Fruit fly (Drosophila melanogaster) whole organism, embryonic: ENCODE measurements around the gene CG6726.
A peak's percentile ranks its signal among the peaks of the same experiment; 100 is the strongest.

Source experiments
- ATbp ChIP-seq: fragments of 200-800 bp; sonication (Bioruptor generic); optimal IDR thresholded peaks from 2 replicates; lab custom pipeline; 2017; ENCODE audit warnings: missing biosample characterization, mild to moderate bottlenecking, missing genetic modification characterization, missing genetic modification reagents
- Adf1 ChIP-seq: fragments of 200-800 bp; sonication (Bioruptor generic); IDR thresholded peaks from 2 replicates; pipeline ENCODE4 v1.3.6; 2022; ENCODE audit warnings: missing biosample characterization, missing genetic modification characterization
- Antp ChIP-seq: fragments of 200-800 bp; sonication (Bioruptor generic); optimal IDR thresholded peaks from 3 replicates; lab custom pipeline; 2016; ENCODE audit warnings: missing biosample characterization, missing genetic modification characterization
- Bgb ChIP-seq: fragments of 200-800 bp; sonication (Bioruptor generic); IDR thresholded peaks from 2 replicates; pipeline ENCODE4 v1.3.6; 2022; ENCODE audit warnings: missing biosample characterization, missing genetic modification characterization; ENCODE audit not compliant: partially characterized antibody
- CG10321 ChIP-seq: fragments of 200-800 bp; sonication (Bioruptor generic); IDR thresholded peaks from 2 replicates; pipeline ENCODE4 v1.3.6; 2022; ENCODE audit warnings: missing biosample characterization, missing genetic modification characterization
- CG10654 ChIP-seq: fragments of 200-800 bp; sonication (Bioruptor generic); optimal IDR thresholded peaks from 2 replicates; lab custom pipeline; 2016; ENCODE audit warnings: missing biosample characterization, missing genetic modification characterization
- CG12236 ChIP-seq: fragments of 200-800 bp; sonication (Bioruptor generic); optimal IDR thresholded peaks from 2 replicates; lab custom pipeline; 2016; ENCODE audit warnings: missing biosample characterization, missing genetic modification characterization
- CG12744 ChIP-seq: fragments of 200-800 bp; sonication (Bioruptor generic); optimal IDR thresholded peaks from 2 replicates; lab custom pipeline; 2016; ENCODE audit warnings: missing biosample characterization, missing genetic modification characterization
- CG13287 ChIP-seq: fragments of 200-800 bp; sonication (Bioruptor generic); IDR thresholded peaks from 2 replicates; pipeline ENCODE4 v1.3.6; 2022; ENCODE audit warnings: missing biosample characterization, missing genetic modification characterization; ENCODE audit not compliant: partially characterized antibody
- CG15011 ChIP-seq: fragments of 200-800 bp; sonication (Bioruptor generic); optimal IDR thresholded peaks from 3 replicates; lab custom pipeline; 2018; ENCODE audit warnings: missing biosample characterization, mild to moderate bottlenecking, missing genetic modification characterization
- CG15479 ChIP-seq: fragments of 200-800 bp; sonication (Bioruptor generic); optimal IDR thresholded peaks from 3 replicates; lab custom pipeline; 2019; ENCODE audit warnings: missing biosample characterization, mild to moderate bottlenecking, missing genetic modification characterization, moderate library complexity
- CG1647 ChIP-seq: fragments of 200-800 bp; sonication (Bioruptor generic); optimal IDR thresholded peaks from 3 replicates; lab custom pipeline; 2016; ENCODE audit warnings: missing biosample characterization, missing genetic modification characterization
- CG17802 ChIP-seq: fragments of 200-800 bp; sonication (Bioruptor generic); optimal IDR thresholded peaks from 2 replicates; lab custom pipeline; 2018; ENCODE audit warnings: missing biosample characterization, mild to moderate bottlenecking, missing genetic modification characterization, moderate library complexity
- CG5180 ChIP-seq: fragments of 200-800 bp; sonication (Bioruptor generic); optimal IDR thresholded peaks from 3 replicates; lab custom pipeline; 2017; ENCODE audit warnings: missing biosample characterization, missing genetic modification characterization, mild to moderate bottlenecking, moderate library complexity, missing genetic modification reagents
- CG6175 ChIP-seq: fragments of 200-800 bp; sonication (Bioruptor generic); IDR thresholded peaks from 3 replicates; pipeline ENCODE4 v1.3.6; 2022; ENCODE audit warnings: missing biosample characterization, missing genetic modification characterization
- CG6683 ChIP-seq: fragments of 200-800 bp; sonication (Bioruptor generic); optimal IDR thresholded peaks from 2 replicates; lab custom pipeline; 2017; ENCODE audit warnings: missing biosample characterization, mild to moderate bottlenecking, missing genetic modification characterization, missing genetic modification reagents
- CG6854 ChIP-seq: fragments of 200-800 bp; sonication (Bioruptor generic); optimal IDR thresholded peaks from 3 replicates; lab custom pipeline; 2017; ENCODE audit warnings: missing biosample characterization, mild to moderate bottlenecking, missing genetic modification characterization
- Camta ChIP-seq: fragments of 200-800 bp; sonication (Bioruptor generic); optimal IDR thresholded peaks from 2 replicates; lab custom pipeline; 2016; ENCODE audit warnings: missing biosample characterization, missing genetic modification characterization
- CoRest ChIP-seq: fragments of 200-800 bp; sonication (Bioruptor generic); optimal IDR thresholded peaks from 3 replicates; lab custom pipeline; 2018; ENCODE audit warnings: missing biosample characterization, mild to moderate bottlenecking, missing genetic modification characterization, moderate library complexity
- D ChIP-seq, 2 experiments: fragments of 200-800 bp in 1 of 2; fragments of >200 bp in 1 of 2; sonication (Bioruptor generic) in 1 of 2; optimal IDR thresholded peaks; 2 replicates in 1 of 2; 3 replicates in 1 of 2; lab custom pipeline; 2017; ENCODE audit warnings: mild to moderate bottlenecking in 1 of 2, missing biosample characterization in 1 of 2, missing genetic modification characterization in 1 of 2, missing genetic modification reagents in 1 of 2
- Deaf1 ChIP-seq: fragments of 200-800 bp; optimal IDR thresholded peaks from 3 replicates; lab custom pipeline; 2019; ENCODE audit warnings: missing biosample characterization, mild to moderate bottlenecking, missing genetic modification characterization, moderate library complexity
- Elba2 ChIP-seq: fragments of 200-800 bp; sonication (Bioruptor generic); optimal IDR thresholded peaks from 3 replicates; lab custom pipeline; 2016; ENCODE audit warnings: missing biosample characterization, missing genetic modification characterization
- MBD-R2 ChIP-seq: fragments of 200-800 bp; sonication (Bioruptor generic); IDR thresholded peaks from 2 replicates; pipeline ENCODE4 v1.3.6; 2022; ENCODE audit warnings: missing biosample characterization, missing genetic modification characterization
- Nf-YB ChIP-seq: fragments of 200-800 bp; sonication (Bioruptor generic); optimal IDR thresholded peaks from 3 replicates; lab custom pipeline; 2019; ENCODE audit warnings: missing biosample characterization, mild to moderate bottlenecking, missing genetic modification characterization, moderate library complexity
- Nf-YC ChIP-seq: fragments of 200-800 bp; optimal IDR thresholded peaks from 3 replicates; lab custom pipeline; 2019; ENCODE audit warnings: missing biosample characterization, mild to moderate bottlenecking, missing genetic modification characterization, moderate library complexity
- Sin3A ChIP-seq: fragments of >200 bp; optimal IDR thresholded peaks from 2 replicates; lab custom pipeline; 2018
- TFAM ChIP-seq: fragments of 200-800 bp; sonication (Bioruptor generic); optimal IDR thresholded peaks from 2 replicates; lab custom pipeline; 2017; ENCODE audit warnings: missing biosample characterization, missing genetic modification characterization, inconsistent platforms
- ara ChIP-seq: fragments of 200-800 bp; sonication (Bioruptor generic); IDR thresholded peaks from 2 replicates; pipeline ENCODE4 v1.3.6; 2022; ENCODE audit warnings: missing biosample characterization, missing genetic modification characterization
- ase ChIP-seq: fragments of 200-800 bp; sonication (Bioruptor generic); IDR thresholded peaks from 3 replicates; pipeline ENCODE4 v1.3.6; 2022; ENCODE audit warnings: missing biosample characterization, missing genetic modification characterization
- bbx ChIP-seq: fragments of 200-800 bp; sonication (Bioruptor generic); IDR thresholded peaks from 2 replicates; pipeline ENCODE4 v1.3.6; 2022; ENCODE audit warnings: missing biosample characterization, missing genetic modification characterization; ENCODE audit not compliant: partially characterized antibody
- bowl ChIP-seq: fragments of 200-800 bp; sonication (Bioruptor generic); IDR thresholded peaks from 2 replicates; pipeline ENCODE4 v1.3.6; 2022; ENCODE audit warnings: missing biosample characterization, missing genetic modification characterization
- crc ChIP-seq: fragments of 200-800 bp; sonication (Bioruptor generic); optimal IDR thresholded peaks from 2 replicates; lab custom pipeline; 2016; ENCODE audit warnings: missing biosample characterization, missing genetic modification characterization
- dimm ChIP-seq: fragments of 200-800 bp; sonication (Bioruptor generic); IDR thresholded peaks from 2 replicates; pipeline ENCODE4 v1.3.6; 2022; ENCODE audit warnings: missing biosample characterization, missing genetic modification characterization
- ftz-f1 ChIP-seq: fragments of 200-800 bp; sonication (Bioruptor generic); optimal IDR thresholded peaks from 2 replicates; lab custom pipeline; 2016; ENCODE audit warnings: missing biosample characterization, missing genetic modification characterization
- gcm ChIP-seq: fragments of 200-800 bp; sonication (Bioruptor generic); optimal IDR thresholded peaks from 2 replicates; lab custom pipeline; 2019; ENCODE audit warnings: missing biosample characterization, mild to moderate bottlenecking, missing genetic modification characterization, moderate library complexity
- gsb-n ChIP-seq: fragments of 200-800 bp; sonication (Bioruptor generic); optimal IDR thresholded peaks from 3 replicates; lab custom pipeline; 2018; ENCODE audit warnings: missing biosample characterization, mild to moderate bottlenecking, missing genetic modification characterization
- insv ChIP-seq, 2 experiments: fragments of 200-800 bp; sonication (Bioruptor generic); optimal IDR thresholded peaks; 3 replicates each; lab custom pipeline; 2016 to 2018; ENCODE audit warnings: missing biosample characterization in 2 of 2, missing genetic modification characterization in 2 of 2
- kni ChIP-seq: fragments of 200-800 bp; sonication (Bioruptor generic); optimal IDR thresholded peaks from 3 replicates; lab custom pipeline; 2017; ENCODE audit warnings: mild to moderate bottlenecking, missing biosample characterization, missing genetic modification reagents, missing genetic modification characterization
- oc ChIP-seq: fragments of 200-800 bp; sonication (Bioruptor generic); optimal IDR thresholded peaks from 2 replicates; lab custom pipeline; 2018; ENCODE audit warnings: missing biosample characterization, mild to moderate bottlenecking, missing genetic modification characterization, moderate library complexity
- pros ChIP-seq: fragments of 200-800 bp; sonication (Bioruptor generic); optimal IDR thresholded peaks from 3 replicates; lab custom pipeline; 2019; ENCODE audit warnings: missing biosample characterization, mild to moderate bottlenecking, missing genetic modification characterization, moderate library complexity
- rib ChIP-seq: fragments of 200-800 bp; sonication (Bioruptor generic); IDR thresholded peaks from 2 replicates; pipeline ENCODE4 v1.3.6; 2022; ENCODE audit warnings: missing biosample characterization, missing genetic modification characterization
- sd ChIP-seq: fragments of 200-800 bp; sonication (Bioruptor generic); optimal IDR thresholded peaks from 3 replicates; lab custom pipeline; 2018; ENCODE audit warnings: missing biosample characterization, mild to moderate bottlenecking, missing genetic modification characterization, moderate library complexity
- slbo ChIP-seq: fragments of 200-800 bp; sonication (Bioruptor generic); IDR thresholded peaks from 2 replicates; pipeline ENCODE4 v1.3.6; 2022; ENCODE audit warnings: missing biosample characterization, missing genetic modification characterization
- tll ChIP-seq, 2 experiments: fragments of 200-800 bp in 1 of 2; fragments of >200 bp in 1 of 2; sonication (Bioruptor generic) in 1 of 2; optimal IDR thresholded peaks; 2 replicates each; lab custom pipeline; 2017 to 2019; ENCODE audit warnings: missing biosample characterization in 2 of 2, missing genetic modification characterization in 2 of 2, mild to moderate bottlenecking in 1 of 2, moderate library complexity in 1 of 2
- tup ChIP-seq: fragments of 200-800 bp; sonication (Bioruptor generic); optimal IDR thresholded peaks from 2 replicates; lab custom pipeline; 2016; ENCODE audit warnings: missing biosample characterization, mild to moderate bottlenecking, missing genetic modification characterization, moderate library complexity
- twi ChIP-seq: fragments of 200-800 bp; optimal IDR thresholded peaks from 2 replicates; lab custom pipeline; 2019; ENCODE audit warnings: missing biosample characterization, mild to moderate bottlenecking, missing genetic modification characterization, moderate library complexity
- vnd ChIP-seq: fragments of 200-800 bp; sonication (Bioruptor generic); IDR thresholded peaks from 3 replicates; pipeline ENCODE4 v1.3.6; 2022; ENCODE audit warnings: missing biosample characterization, missing genetic modification characterization; ENCODE audit not compliant: partially characterized antibody
- z ChIP-seq: fragments of 200-800 bp; sonication (Bioruptor generic); IDR thresholded peaks from 3 replicates; pipeline ENCODE4 v1.3.6; 2022; ENCODE audit warnings: missing biosample characterization, missing genetic modification characterization

Gene CG6726

DNA sequence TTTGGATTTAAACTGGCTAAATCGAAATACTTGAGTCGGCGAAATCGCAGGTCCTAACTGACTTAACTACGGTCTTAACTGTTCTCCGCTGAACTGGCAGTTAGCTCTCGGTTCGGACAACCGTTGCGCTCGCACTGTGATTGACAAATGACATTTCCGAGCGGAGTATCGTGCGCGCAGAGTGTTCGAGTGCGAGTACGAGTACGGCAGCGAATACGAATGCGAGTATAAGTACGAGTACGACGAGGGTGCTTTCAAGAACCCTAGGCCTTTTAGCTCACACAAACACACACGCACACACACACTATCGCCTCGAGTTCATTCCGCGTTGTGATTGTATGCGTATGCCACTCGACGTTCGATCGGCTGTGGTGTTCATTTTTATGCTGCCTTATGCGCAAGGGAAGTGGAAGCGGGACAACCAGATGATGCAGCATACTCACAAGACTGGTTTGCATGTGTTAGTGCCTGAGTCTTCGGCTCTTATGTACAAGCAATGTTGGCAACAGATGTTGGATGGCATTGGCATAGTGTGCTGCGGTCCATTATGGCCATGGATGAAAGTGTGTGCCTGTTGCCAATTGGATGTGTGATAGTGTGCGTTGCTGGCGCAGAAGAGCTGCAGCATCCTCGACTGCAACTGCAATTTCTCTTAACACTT lies 50.3 kb downstream of the CG6726 start, which contains the start of gene hh (continued):
- TF ChIP-seq Bgb (GFP tag; lab: Robert Waterston, UW) (no peak), TFAM (GFP tag; lab: Kevin White, UChicago) (no peak), Nf-YB (peak; percentile 95), oc (tag; lab: Kevin White, UChicago) (peak; percentile 24), rib (GFP tag; lab: Robert Waterston, UW) (peak; percentile 51; the same call in 1 of the 2 replicates), CG13287 (GFP tag; lab: Robert Waterston, UW) (peak; percentile 11; the same call in 1 of the 2 replicates), bowl (no peak), CG5180 (GFP tag; lab: Kevin White, UChicago) (peak; percentile 54), slbo (GFP tag; lab: Robert Waterston, UW) (peak; percentile 15; the same call in 1 of the 2 replicates), CG12744 (GFP tag; lab: Kevin White, UChicago) (no peak), tll (GFP tag; optimal IDR thresholded peaks at IDR 0.05; lab: Kevin White, UChicago) (peak in 1 of 2 experiments; percentile 59), sd (peak; percentile 40), pros (GFP tag; lab: Kevin White, UChicago) (peak; percentile 76), dimm (GFP tag; lab: Robert Waterston, UW) (no peak), crc (no peak), vnd (GFP tag; lab: Robert Waterston, UW) (peak; percentile 50; the same call in 2 of the 3 replicates), Camta (no peak), Sin3A (lab: Kevin White, UChicago) (no peak), kni (GFP tag; lab: Kevin White, UChicago) (peak; percentile 57), D (optimal IDR thresholded peaks at IDR 0.05; lab: Kevin White, UChicago) (peak; percentile 98), D (GFP tag; optimal IDR thresholded peaks at IDR 0.05; lab: Kevin White, UChicago) (no peak), ara (GFP tag; lab: Robert Waterston, UW) (0 out of 2 replicates have a peak, but pooled peaks have one; percentile 27), ATbp (GFP tag; lab: Kevin White, UChicago) (no peak), gsb-n (tag; lab: Kevin White, UChicago) (peak; percentile 26), CG10321 (GFP tag; lab: Robert Waterston, UW) (peak; percentile 95), gcm (peak; percentile 43), insv (GFP tag; optimal IDR thresholded peaks at IDR 0.05; lab: Kevin White, UChicago) (peak in 1 of 2 experiments; percentile 71), CoRest (tag; lab: Kevin White, UChicago) (peak; percentile 60), twi (tag; lab: Kevin White, UChicago) (peak; percentile 97), Deaf1 (tag; lab: Kevin White, UChicago) (peak; percentile 95), Elba2 (peak; percentile 83), bbx (GFP tag; lab: Robert Waterston, UW) (0 out of 2 replicates have a peak, but pooled peaks have one; percentile 24), Nf-YC (tag; lab: Kevin White, UChicago) (peak; percentile 95), Antp (GFP tag; lab: Kevin White, UChicago) (no peak), CG6854 (GFP tag; lab: Kevin White, UChicago) (no peak), z (GFP tag; lab: Robert Waterston, UW) (peak; percentile 91), ftz-f1 (GFP tag; lab: Kevin White, UChicago) (no peak), MBD-R2 (0 out of 2 replicates have a peak, but pooled peaks have one; percentile 18), CG6683 (GFP tag; lab: Kevin White, UChicago) (no peak), CG1647 (GFP tag; lab: Kevin White, UChicago) (no peak), ase (GFP tag; lab: Robert Waterston, UW) (no peak), CG12236 (GFP tag; lab: Kevin White, UChicago) (peak; percentile 81), tup (no peak), CG10654 (no peak), CG15479 (peak; percentile 93), CG6175 (peak; percentile 33; the same call in 1 of the 3 replicates), Adf1 (GFP tag; lab: Robert Waterston, UW) (peak; percentile 35; the same call in 1 of the 2 replicates), CG17802 (tag; lab: Kevin White, UChicago) (no peak), CG15011 (GFP tag; lab: Kevin White, UChicago) (no peak)
